Worm (Caenorhabditis elegans) whole organism, late embryonic: ENCODE data around the gene srj-13.

Experiments used
- C38D4.7 ChIP-seq: fragments of 200-800 bp; sonication (Bioruptor generic); optimal IDR thresholded peaks from 2 replicates; lab custom pipeline; 2018; ENCODE audit warnings: mild to moderate bottlenecking, missing genetic modification characterization, moderate library complexity, missing compliant biosample characterization
- T23F11.4 ChIP-seq: fragments of 200-800 bp; sonication (Bioruptor generic); optimal IDR thresholded peaks from 2 replicates; lab custom pipeline; 2018; ENCODE audit warnings: mild to moderate bottlenecking, missing genetic modification characterization, missing compliant biosample characterization
- ama-1 ChIP-seq: fragments of 150-350 bp; optimal IDR thresholded peaks from 2 replicates; lab custom pipeline; 2014
- ceh-19 ChIP-seq: fragments of 200-800 bp; sonication (Bioruptor generic); optimal IDR thresholded peaks from 2 replicates; lab custom pipeline; 2018; ENCODE audit warnings: mild to moderate bottlenecking, missing genetic modification characterization, missing compliant biosample characterization
- ceh-24 ChIP-seq: sonication (generic microtip); optimal IDR thresholded peaks from 2 replicates; lab custom pipeline; 2016; ENCODE audit warnings: mild to moderate bottlenecking, missing genetic modification characterization, missing compliant biosample characterization
- ceh-31 ChIP-seq: sonication (generic microtip); optimal IDR thresholded peaks from 2 replicates; lab custom pipeline; 2016; ENCODE audit warnings: missing genetic modification characterization, missing compliant biosample characterization
- ceh-34 ChIP-seq: sonication (generic microtip); optimal IDR thresholded peaks from 2 replicates; lab custom pipeline; 2016; ENCODE audit warnings: mild to moderate bottlenecking, missing genetic modification characterization, missing compliant biosample characterization
- ceh-45 ChIP-seq: fragments of 200-800 bp; sonication (Bioruptor generic); IDR thresholded peaks from 2 replicates; pipeline ENCODE4 v1.3.6; 2022; ENCODE audit warnings: missing genetic modification reagents, missing genetic modification characterization, missing compliant biosample characterization
- ceh-48 ChIP-seq: sonication (generic microtip); optimal IDR thresholded peaks from 2 replicates; lab custom pipeline; 2016; ENCODE audit warnings: missing genetic modification characterization, inconsistent platforms, missing compliant biosample characterization
- ceh-6 ChIP-seq: fragments of 200-800 bp; sonication (Bioruptor generic); optimal IDR thresholded peaks from 2 replicates; lab custom pipeline; 2018; ENCODE audit warnings: mild to moderate bottlenecking, missing genetic modification characterization, missing compliant biosample characterization
- ceh-9 ChIP-seq: sonication (generic microtip); optimal IDR thresholded peaks from 2 replicates; lab custom pipeline; 2016; ENCODE audit warnings: mild to moderate bottlenecking, missing genetic modification characterization, inconsistent platforms, missing compliant biosample characterization
- che-1 ChIP-seq: sonication (generic microtip); optimal IDR thresholded peaks from 2 replicates; lab custom pipeline; 2016; ENCODE audit warnings: mild to moderate bottlenecking, missing genetic modification characterization, missing compliant biosample characterization
- dve-1 ChIP-seq: sonication (generic microtip); optimal IDR thresholded peaks from 2 replicates; lab custom pipeline; 2017; ENCODE audit warnings: antibody characterized with exemption, mild to moderate bottlenecking, missing genetic modification characterization, missing compliant biosample characterization
- elt-2 ChIP-seq: sonication (generic microtip); optimal IDR thresholded peaks from 2 replicates; lab custom pipeline; 2016; ENCODE audit warnings: missing genetic modification reagents, missing genetic modification characterization, missing compliant biosample characterization
- fkh-6 ChIP-seq: sonication (generic microtip); optimal IDR thresholded peaks from 2 replicates; lab custom pipeline; 2016; ENCODE audit warnings: missing genetic modification characterization, missing compliant biosample characterization
- gmeb-2 ChIP-seq: sonication (generic microtip); optimal IDR thresholded peaks from 2 replicates; lab custom pipeline; 2016; ENCODE audit warnings: missing genetic modification characterization, inconsistent platforms, missing compliant biosample characterization
- hlh-30 ChIP-seq: sonication (generic microtip); optimal IDR thresholded peaks from 2 replicates; lab custom pipeline; 2017; ENCODE audit warnings: antibody characterized with exemption, missing genetic modification characterization, missing compliant biosample characterization; ENCODE audit not compliant: insufficient read depth
- lim-6 ChIP-seq: sonication (generic microtip); optimal IDR thresholded peaks from 2 replicates; lab custom pipeline; 2016; ENCODE audit warnings: missing genetic modification characterization, missing compliant biosample characterization
- madf-2 ChIP-seq: sonication (generic microtip); optimal IDR thresholded peaks from 2 replicates; lab custom pipeline; 2017; ENCODE audit warnings: missing genetic modification characterization, missing compliant biosample characterization
- mec-3 ChIP-seq: sonication (generic microtip); optimal IDR thresholded peaks from 2 replicates; lab custom pipeline; 2016; ENCODE audit warnings: borderline replicate concordance, missing genetic modification characterization, missing compliant biosample characterization
- nhr-232 ChIP-seq: sonication (generic microtip); optimal IDR thresholded peaks from 2 replicates; lab custom pipeline; 2016; ENCODE audit warnings: missing genetic modification characterization, missing compliant biosample characterization
- npax-4 ChIP-seq: sonication (generic microtip); optimal IDR thresholded peaks from 2 replicates; lab custom pipeline; 2016; ENCODE audit warnings: missing genetic modification characterization, missing compliant biosample characterization
- pha-2 ChIP-seq: sonication (generic microtip); optimal IDR thresholded peaks from 2 replicates; lab custom pipeline; 2017; ENCODE audit warnings: mild to moderate bottlenecking, missing genetic modification characterization, missing compliant biosample characterization
- pha-4 ChIP-seq: fragments of 150-350 bp; optimal IDR thresholded peaks from 2 replicates; lab custom pipeline; 2018; ENCODE audit warnings: missing biosample characterization, missing genetic modification reagents, missing genetic modification characterization
- pqm-1 ChIP-seq: sonication (generic microtip); optimal IDR thresholded peaks from 2 replicates; lab custom pipeline; 2016; ENCODE audit warnings: missing genetic modification characterization, missing compliant biosample characterization
- ref-2 ChIP-seq: sonication (generic microtip); optimal IDR thresholded peaks from 2 replicates; lab custom pipeline; 2016; ENCODE audit warnings: missing genetic modification characterization, missing compliant biosample characterization
- rnt-1 ChIP-seq: sonication (generic microtip); optimal IDR thresholded peaks from 2 replicates; lab custom pipeline; 2016; ENCODE audit warnings: missing genetic modification characterization, missing compliant biosample characterization
- sox-2 ChIP-seq: fragments of 200-800 bp; sonication (Bioruptor generic); IDR thresholded peaks from 2 replicates; pipeline ENCODE4 v1.3.6; 2022; ENCODE audit warnings: missing genetic modification reagents, missing genetic modification characterization, missing compliant biosample characterization
- tbx-2 ChIP-seq: sonication (generic microtip); optimal IDR thresholded peaks from 2 replicates; lab custom pipeline; 2016; ENCODE audit warnings: missing genetic modification characterization, missing compliant biosample characterization
- ttx-3 ChIP-seq: sonication (generic microtip); optimal IDR thresholded peaks from 2 replicates; lab custom pipeline; 2016; ENCODE audit warnings: missing genetic modification reagents, missing genetic modification characterization, missing compliant biosample characterization
- unc-3 ChIP-seq, 2 experiments: fragments of 200-800 bp in 1 of 2; sonication (Bioruptor generic) in 1 of 2; sonication (generic microtip) in 1 of 2; conservative IDR thresholded peaks in 1 of 2; optimal IDR thresholded peaks in 1 of 2; 2 replicates each; pipeline versions ENCODE4 v1.3.6 to Lab custom; 2016 to 2022; ENCODE audit warnings: missing compliant biosample characterization in 2 of 2, missing genetic modification characterization in 2 of 2, missing genetic modification reagents in 1 of 2

Gene srj-13

ce11 chrV:7361673-7362072 is 40.8 kb upstream of the srj-13 start, which contains the start of gene cyp-35A1:
TSS of gene cyp-35A1 (minus strand) at chrV:7361773.
- TF ChIP-seq gmeb-2 (no peak), ceh-24 (tag; lab: Kevin White, UChicago) (no peak), pqm-1 (tag; lab: Kevin White, UChicago) (no peak), unc-3 (GFP tag; conservative IDR thresholded peaks at IDR 0.05; lab: Robert Waterston, UW) (no peak), unc-3 (tag; optimal IDR thresholded peaks at IDR 0.05; lab: Kevin White, UChicago) (no peak), pha-4 (tag; lab: Kevin White, UChicago) (no peak), ceh-19 (GFP tag; lab: Kevin White, UChicago) (no peak), C38D4.7 (GFP tag; lab: Kevin White, UChicago) (no peak), rnt-1 (no peak), nhr-232 (tag; lab: Kevin White, UChicago) (no peak), sox-2 (GFP tag; lab: Robert Waterston, UW) (no peak), ceh-31 (tag; lab: Kevin White, UChicago) (no peak)
- TF ChIP-seq, all 69 proteins: peak for 0

ce11 chrV:7364059-7364458 is 38.4 kb upstream of the srj-13 start, which contains the start of gene cyp-35A2:
TSS of gene cyp-35A2 (minus strand) at chrV:7364182.
- TF ChIP-seq elt-2 = peak; percentile 64
- TF ChIP-seq tbx-2 (tag; lab: Kevin White, UChicago) = no peak

ce11 chrV:7364951-7365350 is 37.5 kb upstream of the srj-13 start, which contains the start of gene exc-13:
TSS of gene exc-13 (plus strand) at chrV:7365251.
- no peak for TF ChIP-seq T23F11.4 (GFP tag; lab: Kevin White, UChicago)
- TF ChIP-seq ceh-24 (tag; lab: Kevin White, UChicago) = no peak
- no peak for TF ChIP-seq sox-2 (GFP tag; lab: Robert Waterston, UW)

ce11 chrV:7369578-7369977 is 32.9 kb upstream of the srj-13 start, which contains the start of gene srj-14:
TSS of gene srj-14 (plus strand) at chrV:7369708.
- TF ChIP-seq dve-1 (tag; lab: Kevin White, UChicago) = no peak
- TF ChIP-seq ceh-6 = no peak
- TF ChIP-seq elt-2 = no peak
- no peak for TF ChIP-seq madf-2 (tag; lab: Kevin White, UChicago)
- no peak for TF ChIP-seq ceh-45 (GFP tag; lab: Robert Waterston, UW)
- no peak for TF ChIP-seq fkh-6
- TF ChIP-seq ama-1 = no peak
- no peak for TF ChIP-seq ceh-19 (GFP tag; lab: Kevin White, UChicago)
- no peak for TF ChIP-seq che-1 (tag; lab: Kevin White, UChicago)
- TF ChIP-seq ceh-9 = no peak
- no peak for TF ChIP-seq hlh-30 (tag; lab: Kevin White, UChicago)
- no peak for TF ChIP-seq gmeb-2
- TF ChIP-seq ceh-48 (tag; lab: Kevin White, UChicago) = no peak
- no peak for TF ChIP-seq pha-2 (tag; lab: Kevin White, UChicago)
- no peak for TF ChIP-seq npax-4 (tag; lab: Kevin White, UChicago)

ce11 chrV:7374090-7374489 is 28.4 kb upstream of the srj-13 start, which contains the start of gene srx-56:
TSS of gene srx-56 (plus strand) at chrV:7374390.
- no peak for TF ChIP-seq hlh-30 (tag; lab: Kevin White, UChicago)

ce11 chrV:7379384-7379783 is 23.1 kb upstream of the srj-13 start, which contains the start of gene srsx-24:
TSS of gene srsx-24 (minus strand) at chrV:7379484.
- TF ChIP-seq lim-6 (tag; lab: Kevin White, UChicago) (no peak), mec-3 (no peak), madf-2 (tag; lab: Kevin White, UChicago) (no peak), pha-4 (tag; lab: Kevin White, UChicago) (no peak), ttx-3 (no peak), ref-2 (no peak), rnt-1 (no peak), pha-2 (tag; lab: Kevin White, UChicago) (no peak), ceh-34 (tag; lab: Kevin White, UChicago) (no peak), nhr-232 (tag; lab: Kevin White, UChicago) (no peak), unc-3 (GFP tag; conservative IDR thresholded peaks at IDR 0.05; lab: Robert Waterston, UW) (no peak), unc-3 (tag; optimal IDR thresholded peaks at IDR 0.05; lab: Kevin White, UChicago) (no peak), ceh-48 (tag; lab: Kevin White, UChicago) (no peak)
- TF ChIP-seq, all 69 proteins: peak for 0
